Worm (Caenorhabditis elegans): ENCODE results near the gene gck-3.

Gene gck-3

ce11 chrV:17951172-17951999 lies 15.3 kb downstream of the gck-3 start, which contains the start of gene Y59A8B.24 (continued):
- TF ChIP-seq F13H6.1 (tag; optimal IDR thresholded peaks at IDR 0.05) (peak; percentile 78), dve-1 (tag; optimal IDR thresholded peaks at IDR 0.05) (peak; percentile 86), npax-4 (tag; optimal IDR thresholded peaks at IDR 0.05) (no peak), pros-1 (tag; optimal IDR thresholded peaks at IDR 0.05) (peak; percentile 96), K09A11.1 (tag; optimal IDR thresholded peaks at IDR 0.05; ENCODE audit: insufficient read depth) (peak; percentile 64), pha-4 (tag; optimal IDR thresholded peaks at IDR 0.05) (no peak), madf-2 (tag; optimal IDR thresholded peaks at IDR 0.05) (peak; percentile 18), ceh-45 (GFP tag; IDR thresholded peaks at IDR 0.05) (no peak), sox-4 (tag; optimal IDR thresholded peaks at IDR 0.05) (peak; percentile 35), pqm-1 (tag; optimal IDR thresholded peaks at IDR 0.05) (peak; percentile 88), unc-3 (GFP tag; conservative IDR thresholded peaks at IDR 0.05) (no peak), unc-3 (tag; optimal IDR thresholded peaks at IDR 0.05) (no peak), ceh-24 (tag; optimal IDR thresholded peaks at IDR 0.05) (no peak), gmeb-2 (tag; optimal IDR thresholded peaks at IDR 0.05) (no peak), elt-2 (tag; optimal IDR thresholded peaks at IDR 0.05) (peak; percentile 48), T23F11.4 (GFP tag; optimal IDR thresholded peaks at IDR 0.05) (no peak), ttx-3 (tag; optimal IDR thresholded peaks at IDR 0.05) (no peak), zip-5 (tag; optimal IDR thresholded peaks at IDR 0.05) (peak; percentile 49), ets-4 (tag; optimal IDR thresholded peaks at IDR 0.05) (peak; percentile 90), che-1 (tag; optimal IDR thresholded peaks at IDR 0.05) (no peak), elt-4 (tag; optimal IDR thresholded peaks at IDR 0.05) (no peak), ref-2 (tag; optimal IDR thresholded peaks at IDR 0.05) (peak; percentile 95), pha-2 (tag; optimal IDR thresholded peaks at IDR 0.05) (peak; percentile 39), C38D4.7 (GFP tag; optimal IDR thresholded peaks at IDR 0.05) (peak; percentile 9), ceh-6 (GFP tag; optimal IDR thresholded peaks at IDR 0.05) (no peak), ceh-34 (tag; optimal IDR thresholded peaks at IDR 0.05) (peak; percentile 92), lin-11 (tag; optimal IDR thresholded peaks at IDR 0.05) (no peak), tbx-2 (tag; optimal IDR thresholded peaks at IDR 0.05) (peak; percentile 92), nhr-11 (tag; optimal IDR thresholded peaks at IDR 0.05) (no peak), fax-1 (tag; optimal IDR thresholded peaks at IDR 0.05) (peak; percentile 65), fkh-10 (GFP tag; optimal IDR thresholded peaks at IDR 0.05) (no peak), nfya-1 (tag; optimal IDR thresholded peaks at IDR 0.05) (peak; percentile 96), ceh-18 (tag; optimal IDR thresholded peaks at IDR 0.05) (peak; percentile 96), hlh-15 (tag; optimal IDR thresholded peaks at IDR 0.05) (no peak), ceh-31 (tag; optimal IDR thresholded peaks at IDR 0.05) (peak; percentile 97), ztf-16 (tag; optimal IDR thresholded peaks at IDR 0.05) (peak; percentile 21), dmd-4 (tag; optimal IDR thresholded peaks at IDR 0.05; ENCODE audit: borderline replicate concordance) (peak; percentile 46), rnt-1 (tag; optimal IDR thresholded peaks at IDR 0.05) (peak; percentile 91), lim-6 (tag; optimal IDR thresholded peaks at IDR 0.05) (peak; percentile 69), hlh-6 (tag; optimal IDR thresholded peaks at IDR 0.05) (peak; percentile 55), sox-2 (GFP tag; IDR thresholded peaks at IDR 0.05) (peak; percentile 26; the same call in 1 of the 2 replicates), unc-42 (tag; optimal IDR thresholded peaks at IDR 0.05) (peak; percentile 75)

- TF ChIP-seq ama-1 (optimal IDR thresholded peaks at IDR 0.05) (no peak), C38D4.7 (GFP tag; optimal IDR thresholded peaks at IDR 0.05) (no peak), unc-3 (GFP tag; conservative IDR thresholded peaks at IDR 0.05) (no peak), unc-3 (tag; optimal IDR thresholded peaks at IDR 0.05) (no peak), unc-86 (tag; optimal IDR thresholded peaks at IDR 0.05) (no peak), sox-2 (GFP tag; IDR thresholded peaks at IDR 0.05) (no peak), eyg-1 (tag; optimal IDR thresholded peaks at IDR 0.05) (no peak), pag-3 (tag; optimal IDR thresholded peaks at IDR 0.05; ENCODE audit: borderline replicate concordance) (no peak), fax-1 (tag; optimal IDR thresholded peaks at IDR 0.05) (no peak), ztf-16 (tag; optimal IDR thresholded peaks at IDR 0.05) (no peak), tbx-2 (tag; optimal IDR thresholded peaks at IDR 0.05) (no peak)
Measured at ce11 chrV:17949093-17949492, 17.6 kb downstream of the gck-3 start, which contains the start of gene dpy-21. dpy-21 (minus strand) TSS chrV:17949193.

Data from whole organism, late embryonic.